Fruit fly (Drosophila melanogaster): ENCODE measurements around the gene CG15353.

DNA sequence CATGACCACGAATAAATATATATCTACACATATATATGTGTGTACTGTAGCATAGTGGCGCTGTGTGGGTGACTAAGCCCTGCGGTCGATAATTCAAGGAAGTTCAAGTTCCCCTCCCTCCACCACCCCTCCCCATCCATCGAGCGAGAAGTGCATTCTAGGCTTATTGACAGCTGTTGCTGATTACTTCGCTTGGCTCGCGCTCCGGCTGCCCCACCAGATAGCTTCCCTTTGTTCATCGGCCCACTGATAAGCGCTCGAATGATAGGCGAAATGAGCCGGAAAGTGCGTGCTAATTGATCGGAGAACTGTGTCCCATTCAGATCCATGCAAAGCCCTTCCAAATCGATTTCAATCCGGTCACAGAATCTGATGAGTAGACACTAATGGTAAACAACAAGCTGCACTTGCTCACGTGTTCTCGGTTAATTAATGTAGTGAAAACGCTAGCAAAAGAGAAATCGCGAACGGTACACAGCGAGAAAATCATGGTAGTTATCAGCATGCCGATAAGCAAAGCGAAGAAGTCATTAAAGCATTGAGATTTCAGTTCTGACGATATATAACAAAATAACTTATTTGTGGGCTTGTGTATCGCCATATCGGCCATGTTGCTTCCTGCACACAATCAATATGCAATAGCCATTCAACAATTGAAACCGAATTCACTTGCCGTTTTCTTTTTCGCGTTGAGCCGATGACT lies 31.4 kb upstream of the CG15353 start:
- TF ChIP-seq psq (optimal IDR thresholded peaks at IDR 0.05) (no peak), Myc (optimal IDR thresholded peaks at IDR 0.05) (no peak), insv (optimal IDR thresholded peaks at IDR 0.05) (no peak), Sin3A (optimal IDR thresholded peaks at IDR 0.05) (no peak)

All from Kc167 (cell line).